Worm (Caenorhabditis elegans) whole organism, late embryonic: ENCODE data around the gene Y43F8C.6.

ENCODE experiments used
- C08G9.2 ChIP-seq: sonication (generic microtip); optimal IDR thresholded peaks from 2 replicates; lab custom pipeline; 2016; ENCODE audit warnings: mild to moderate bottlenecking, missing genetic modification characterization, moderate library complexity, missing compliant biosample characterization
- C38D4.7 ChIP-seq: fragments of 200-800 bp; sonication (Bioruptor generic); optimal IDR thresholded peaks from 2 replicates; lab custom pipeline; 2018; ENCODE audit warnings: mild to moderate bottlenecking, missing genetic modification characterization, moderate library complexity, missing compliant biosample characterization
- K09A11.1 ChIP-seq: sonication (generic microtip); optimal IDR thresholded peaks from 2 replicates; lab custom pipeline; 2017; ENCODE audit warnings: antibody characterized with exemption, mild to moderate bottlenecking, missing genetic modification characterization, missing compliant biosample characterization; ENCODE audit not compliant: insufficient read depth
- T23F11.4 ChIP-seq: fragments of 200-800 bp; sonication (Bioruptor generic); optimal IDR thresholded peaks from 2 replicates; lab custom pipeline; 2018; ENCODE audit warnings: mild to moderate bottlenecking, missing genetic modification characterization, missing compliant biosample characterization
- Y22D7AL.16 ChIP-seq: sonication (generic microtip); optimal IDR thresholded peaks from 2 replicates; lab custom pipeline; 2016; ENCODE audit warnings: missing genetic modification characterization, missing compliant biosample characterization
- ama-1 ChIP-seq: fragments of 150-350 bp; optimal IDR thresholded peaks from 2 replicates; lab custom pipeline; 2014
- ceh-14 ChIP-seq: sonication (generic microtip); optimal IDR thresholded peaks from 2 replicates; lab custom pipeline; 2016; ENCODE audit warnings: missing genotype, missing genetic modification characterization, missing compliant biosample characterization
- ceh-2 ChIP-seq: sonication (generic microtip); optimal IDR thresholded peaks from 2 replicates; lab custom pipeline; 2016; ENCODE audit warnings: missing genotype, missing genetic modification characterization, missing compliant biosample characterization
- ceh-30 ChIP-seq: fragments of 150-350 bp; optimal IDR thresholded peaks from 2 replicates; lab custom pipeline; 2014; ENCODE audit warnings: missing biosample characterization, missing genetic modification characterization
- ceh-34 ChIP-seq: sonication (generic microtip); optimal IDR thresholded peaks from 2 replicates; lab custom pipeline; 2016; ENCODE audit warnings: mild to moderate bottlenecking, missing genetic modification characterization, missing compliant biosample characterization
- ceh-45 ChIP-seq: fragments of 200-800 bp; sonication (Bioruptor generic); IDR thresholded peaks from 2 replicates; pipeline ENCODE4 v1.3.6; 2022; ENCODE audit warnings: missing genetic modification reagents, missing genetic modification characterization, missing compliant biosample characterization
- dmd-4 ChIP-seq: sonication (generic microtip); optimal IDR thresholded peaks from 2 replicates; lab custom pipeline; 2016; ENCODE audit warnings: borderline replicate concordance, missing genetic modification characterization, missing compliant biosample characterization
- dve-1 ChIP-seq: sonication (generic microtip); optimal IDR thresholded peaks from 2 replicates; lab custom pipeline; 2017; ENCODE audit warnings: antibody characterized with exemption, mild to moderate bottlenecking, missing genetic modification characterization, missing compliant biosample characterization
- elt-2 ChIP-seq: sonication (generic microtip); optimal IDR thresholded peaks from 2 replicates; lab custom pipeline; 2016; ENCODE audit warnings: missing genetic modification reagents, missing genetic modification characterization, missing compliant biosample characterization
- gmeb-2 ChIP-seq: sonication (generic microtip); optimal IDR thresholded peaks from 2 replicates; lab custom pipeline; 2016; ENCODE audit warnings: missing genetic modification characterization, inconsistent platforms, missing compliant biosample characterization
- hlh-13 ChIP-seq: fragments of 200-800 bp; sonication (Bioruptor generic); optimal IDR thresholded peaks from 2 replicates; lab custom pipeline; 2018; ENCODE audit warnings: mild to moderate bottlenecking, missing genetic modification characterization, missing compliant biosample characterization
- hlh-15 ChIP-seq: sonication (generic microtip); optimal IDR thresholded peaks from 2 replicates; lab custom pipeline; 2016; ENCODE audit warnings: missing genetic modification characterization, missing compliant biosample characterization
- hlh-6 ChIP-seq: sonication (generic microtip); optimal IDR thresholded peaks from 2 replicates; lab custom pipeline; 2016; ENCODE audit warnings: missing genotype, missing genetic modification characterization, missing compliant biosample characterization
- hlh-8 ChIP-seq: sonication (generic microtip); optimal IDR thresholded peaks from 2 replicates; lab custom pipeline; 2016; ENCODE audit warnings: missing genotype, missing genetic modification characterization, missing compliant biosample characterization
- lim-6 ChIP-seq: sonication (generic microtip); optimal IDR thresholded peaks from 2 replicates; lab custom pipeline; 2016; ENCODE audit warnings: missing genetic modification characterization, missing compliant biosample characterization
- lin-11 ChIP-seq: fragments of 200-800 bp; sonication (Bioruptor generic); optimal IDR thresholded peaks from 2 replicates; lab custom pipeline; 2018; ENCODE audit warnings: mild to moderate bottlenecking, missing genetic modification characterization, missing compliant biosample characterization
- madf-2 ChIP-seq: sonication (generic microtip); optimal IDR thresholded peaks from 2 replicates; lab custom pipeline; 2017; ENCODE audit warnings: missing genetic modification characterization, missing compliant biosample characterization
- mec-3 ChIP-seq: sonication (generic microtip); optimal IDR thresholded peaks from 2 replicates; lab custom pipeline; 2016; ENCODE audit warnings: borderline replicate concordance, missing genetic modification characterization, missing compliant biosample characterization
- nfya-1 ChIP-seq: sonication (generic microtip); optimal IDR thresholded peaks from 2 replicates; lab custom pipeline; 2017; ENCODE audit warnings: missing genetic modification characterization, mild to moderate bottlenecking, missing compliant biosample characterization, antibody characterized with exemption, moderate library complexity
- nhr-232 ChIP-seq: sonication (generic microtip); optimal IDR thresholded peaks from 2 replicates; lab custom pipeline; 2016; ENCODE audit warnings: missing genetic modification characterization, missing compliant biosample characterization
- npax-4 ChIP-seq: sonication (generic microtip); optimal IDR thresholded peaks from 2 replicates; lab custom pipeline; 2016; ENCODE audit warnings: missing genetic modification characterization, missing compliant biosample characterization
- odd-2 ChIP-seq: sonication (generic microtip); optimal IDR thresholded peaks from 2 replicates; lab custom pipeline; 2017; ENCODE audit warnings: antibody characterized with exemption, mild to moderate bottlenecking, missing genetic modification characterization, missing compliant biosample characterization
- pax-1 ChIP-seq: fragments of 150-350 bp; optimal IDR thresholded peaks from 2 replicates; lab custom pipeline; 2014; ENCODE audit warnings: missing biosample characterization, missing genetic modification characterization
- pha-4 ChIP-seq: fragments of 150-350 bp; optimal IDR thresholded peaks from 2 replicates; lab custom pipeline; 2018; ENCODE audit warnings: missing biosample characterization, missing genetic modification reagents, missing genetic modification characterization
- ref-2 ChIP-seq: sonication (generic microtip); optimal IDR thresholded peaks from 2 replicates; lab custom pipeline; 2016; ENCODE audit warnings: missing genetic modification characterization, missing compliant biosample characterization
- sox-2 ChIP-seq: fragments of 200-800 bp; sonication (Bioruptor generic); IDR thresholded peaks from 2 replicates; pipeline ENCODE4 v1.3.6; 2022; ENCODE audit warnings: missing genetic modification reagents, missing genetic modification characterization, missing compliant biosample characterization
- sox-4 ChIP-seq: sonication (generic microtip); optimal IDR thresholded peaks from 2 replicates; lab custom pipeline; 2017; ENCODE audit warnings: mild to moderate bottlenecking, missing genetic modification characterization, inconsistent platforms, missing compliant biosample characterization
- tbx-2 ChIP-seq: sonication (generic microtip); optimal IDR thresholded peaks from 2 replicates; lab custom pipeline; 2016; ENCODE audit warnings: missing genetic modification characterization, missing compliant biosample characterization
- tbx-7 ChIP-seq: sonication (generic microtip); optimal IDR thresholded peaks from 2 replicates; lab custom pipeline; 2016; ENCODE audit warnings: missing genotype, missing genetic modification characterization, missing compliant biosample characterization
- ttx-3 ChIP-seq: sonication (generic microtip); optimal IDR thresholded peaks from 2 replicates; lab custom pipeline; 2016; ENCODE audit warnings: missing genetic modification reagents, missing genetic modification characterization, missing compliant biosample characterization
- unc-3 ChIP-seq, 2 experiments: fragments of 200-800 bp in 1 of 2; sonication (Bioruptor generic) in 1 of 2; sonication (generic microtip) in 1 of 2; conservative IDR thresholded peaks in 1 of 2; optimal IDR thresholded peaks in 1 of 2; 2 replicates each; pipeline versions ENCODE4 v1.3.6 to Lab custom; 2016 to 2022; ENCODE audit warnings: missing compliant biosample characterization in 2 of 2, missing genetic modification characterization in 2 of 2, missing genetic modification reagents in 1 of 2
- unc-55 ChIP-seq: sonication (generic microtip); optimal IDR thresholded peaks from 2 replicates; lab custom pipeline; 2017; ENCODE audit warnings: missing biosample characterization, missing genetic modification reagents, missing genetic modification characterization
- unc-86 ChIP-seq: sonication (generic microtip); optimal IDR thresholded peaks from 2 replicates; lab custom pipeline; 2016; ENCODE audit warnings: missing genetic modification characterization, missing compliant biosample characterization
- zip-5 ChIP-seq: sonication (generic microtip); optimal IDR thresholded peaks from 2 replicates; lab custom pipeline; 2016; ENCODE audit warnings: missing genetic modification characterization, missing compliant biosample characterization
- ztf-16 ChIP-seq: sonication (generic microtip); optimal IDR thresholded peaks from 2 replicates; lab custom pipeline; 2017; ENCODE audit warnings: missing genetic modification characterization, missing compliant biosample characterization

The Y43F8C.6 gene

DNA sequence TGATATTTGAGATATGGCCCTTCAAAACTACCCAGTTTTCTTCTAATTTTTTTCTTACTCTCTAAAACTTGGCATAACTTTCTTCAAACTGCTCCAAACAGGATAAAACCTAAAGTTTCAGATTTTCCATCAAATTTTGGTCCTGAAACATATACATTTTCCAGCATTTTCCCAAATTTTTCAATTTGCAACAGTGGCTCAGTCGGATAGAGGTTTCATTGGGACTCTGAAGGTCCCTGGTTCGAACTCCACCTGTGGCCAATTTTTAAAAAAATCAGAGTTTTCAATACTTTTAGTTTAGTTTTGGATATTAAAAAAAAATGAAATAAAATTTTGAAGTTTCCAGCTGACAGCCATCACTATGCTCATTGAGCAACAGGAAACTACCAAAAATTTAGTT lies 27.0 kb upstream of the Y43F8C.6 start:
- TF ChIP-seq npax-4 (tag; lab: Kevin White, UChicago) = no peak
- no peak for TF ChIP-seq nfya-1 (tag; lab: Kevin White, UChicago)
- no peak for TF ChIP-seq C38D4.7
- TF ChIP-seq unc-55 (GFP tag; lab: Kevin White, UChicago) = no peak
- no peak for TF ChIP-seq gmeb-2
- TF ChIP-seq dmd-4 (tag; lab: Kevin White, UChicago) = no peak
- TF ChIP-seq zip-5 (tag; lab: Kevin White, UChicago) = no peak

DNA sequence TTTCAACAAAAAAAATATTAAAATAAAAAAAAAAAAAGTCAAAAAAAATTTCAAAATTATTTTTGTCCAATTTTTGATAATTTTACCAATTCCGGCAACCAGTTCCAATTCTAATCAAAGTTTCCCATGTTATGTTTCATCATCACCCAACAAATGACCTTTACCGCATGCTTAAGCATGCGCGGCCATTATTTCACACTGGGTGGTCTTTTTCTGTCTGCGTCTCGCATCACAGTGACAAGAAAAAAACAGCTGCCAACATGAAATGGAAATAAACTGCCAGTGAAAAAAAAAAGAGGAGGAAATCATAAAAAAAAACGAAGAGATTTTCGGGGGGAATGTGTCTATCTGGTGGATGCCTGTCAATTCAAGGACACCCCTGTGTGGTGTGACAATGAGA lies 25.6 kb upstream of the Y43F8C.6 start:
- no peak for TF ChIP-seq hlh-6 (tag; lab: Kevin White, UChicago)
- TF ChIP-seq sox-4 (tag; lab: Kevin White, UChicago) = no peak
- TF ChIP-seq hlh-13 = no peak
- TF ChIP-seq ztf-16 (tag; lab: Kevin White, UChicago) = no peak

DNA sequence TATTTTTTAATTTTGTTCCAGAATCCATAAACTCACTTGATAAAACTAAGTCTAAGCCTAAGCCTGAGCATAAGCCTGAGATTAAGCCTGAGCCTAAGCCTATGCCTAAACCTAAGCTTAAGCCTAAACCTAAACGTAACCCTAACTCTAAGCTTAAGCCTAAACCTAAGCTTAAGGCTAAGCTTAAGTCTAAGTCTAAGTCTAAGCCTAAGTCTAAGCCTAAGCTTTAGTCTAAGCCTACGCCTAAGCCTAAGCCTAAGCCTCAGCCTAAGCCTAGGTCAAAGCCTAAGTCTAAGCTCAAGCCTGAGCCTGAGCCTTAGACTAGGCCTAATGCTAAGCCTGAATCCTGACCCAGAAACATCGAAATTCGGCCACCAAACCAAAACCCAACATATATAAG lies 23.9 kb upstream of the Y43F8C.6 start:
- TF ChIP-seq pax-1 (tag; lab: Kevin White, UChicago) = no peak
- TF ChIP-seq dve-1 (tag; lab: Kevin White, UChicago) = peak; percentile 71
- TF ChIP-seq unc-3 (GFP tag; conservative IDR thresholded peaks at IDR 0.05; lab: Robert Waterston, UW) = no peak
- no peak for TF ChIP-seq unc-3 (tag; optimal IDR thresholded peaks at IDR 0.05; lab: Kevin White, UChicago)
- TF ChIP-seq, all 69 proteins: peak for 1

DNA sequence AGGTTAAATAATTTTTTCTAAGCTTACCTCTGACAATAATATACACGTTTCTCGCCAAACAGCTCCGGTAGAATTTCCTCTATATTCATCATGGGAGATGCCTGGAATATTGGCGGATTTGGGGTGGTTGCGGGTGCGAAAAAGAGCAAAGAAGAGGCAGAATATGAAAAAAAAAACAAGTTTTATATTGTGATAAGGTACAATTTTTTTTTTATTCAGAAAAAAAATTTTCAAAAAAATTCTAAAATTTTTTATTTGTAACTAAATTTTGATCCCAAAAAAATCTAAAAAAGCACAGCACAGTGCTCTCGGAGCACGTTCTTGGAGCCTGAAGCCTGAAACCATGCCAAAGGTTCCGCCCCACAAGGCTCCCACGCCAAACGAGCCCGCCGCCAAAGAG lies 14.4 kb upstream of the Y43F8C.6 start, which contains the start of gene dmd-3:
Gene dmd-3, minus strand, starts transcription at position 101 of the 400 bp plus-strand sequence.
- TF ChIP-seq odd-2 (tag; lab: Kevin White, UChicago) = no peak
- no peak for TF ChIP-seq tbx-7
- TF ChIP-seq T23F11.4 = no peak
- no peak for TF ChIP-seq ttx-3 (tag; lab: Kevin White, UChicago)
- TF ChIP-seq ref-2 (tag; lab: Kevin White, UChicago) = no peak
- TF ChIP-seq ceh-34 = no peak
- no peak for TF ChIP-seq tbx-2 (tag; lab: Kevin White, UChicago)
- no peak for TF ChIP-seq hlh-15
- TF ChIP-seq ceh-2 = no peak
- no peak for TF ChIP-seq K09A11.1 (tag; lab: Kevin White, UChicago)
- no peak for TF ChIP-seq lim-6 (tag; lab: Kevin White, UChicago)
- TF ChIP-seq pha-4 (tag; lab: Kevin White, UChicago) = no peak
- no peak for TF ChIP-seq Y22D7AL.16
- no peak for TF ChIP-seq ceh-45 (GFP tag; lab: Robert Waterston, UW)
- TF ChIP-seq unc-3 (GFP tag; conservative IDR thresholded peaks at IDR 0.05; lab: Robert Waterston, UW) = no peak
- no peak for TF ChIP-seq unc-3 (tag; optimal IDR thresholded peaks at IDR 0.05; lab: Kevin White, UChicago)
- TF ChIP-seq hlh-8 = no peak
- no peak for TF ChIP-seq ztf-16 (tag; lab: Kevin White, UChicago)
- TF ChIP-seq lin-11 (tag; lab: Kevin White, UChicago) = no peak
- no peak for TF ChIP-seq ceh-14 (tag; lab: Kevin White, UChicago)

DNA sequence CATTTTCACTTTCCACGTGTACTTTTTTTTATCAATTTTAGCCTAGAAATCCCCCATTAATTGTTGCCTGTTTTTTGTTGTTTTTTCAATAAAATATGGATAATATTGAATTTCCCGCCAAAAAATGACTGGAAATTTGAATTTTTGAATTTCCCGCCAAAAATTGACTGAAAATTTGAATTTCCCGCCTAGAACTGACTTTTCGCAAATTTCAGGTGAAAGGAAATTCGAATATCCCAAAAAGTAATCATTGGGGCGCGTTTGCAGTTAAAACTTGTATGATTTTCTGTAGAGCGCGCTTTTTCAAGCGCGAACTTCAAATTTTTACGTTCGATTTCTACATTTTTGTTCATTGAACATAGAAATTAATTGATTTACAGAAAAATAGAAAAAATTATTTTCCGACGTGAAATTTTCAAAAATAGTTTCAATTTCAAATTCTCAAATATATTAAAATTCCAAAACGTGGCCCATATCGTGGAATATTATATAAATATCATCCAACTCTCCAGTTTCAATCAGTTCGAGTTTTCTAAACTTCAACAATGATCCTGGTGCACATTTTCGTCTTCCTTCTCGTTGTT lies 5.0 kb upstream of the Y43F8C.6 start, which contains the start of gene Y43F8C.9:
Gene Y43F8C.9, plus strand, starts transcription at position 534 of the 584 bp plus-strand sequence.
- no peak for TF ChIP-seq ceh-30 (tag; lab: Kevin White, UChicago)
- no peak for TF ChIP-seq hlh-15
- TF ChIP-seq ceh-14 (tag; lab: Kevin White, UChicago) = no peak
- no peak for TF ChIP-seq sox-2
- TF ChIP-seq unc-86 (tag; lab: Kevin White, UChicago) = no peak
- TF ChIP-seq lim-6 (tag; lab: Kevin White, UChicago) = no peak
- no peak for TF ChIP-seq ref-2 (tag; lab: Kevin White, UChicago)
- no peak for TF ChIP-seq madf-2 (tag; lab: Kevin White, UChicago)
- no peak for TF ChIP-seq nhr-232 (tag; lab: Kevin White, UChicago)
- no peak for TF ChIP-seq elt-2 (tag; lab: Kevin White, UChicago)
- TF ChIP-seq unc-3 (GFP tag; conservative IDR thresholded peaks at IDR 0.05; lab: Robert Waterston, UW) = no peak
- no peak for TF ChIP-seq unc-3 (tag; optimal IDR thresholded peaks at IDR 0.05; lab: Kevin White, UChicago)
- no peak for TF ChIP-seq C08G9.2
- no peak for TF ChIP-seq ama-1 (lab: Kevin White, UChicago)
- no peak for TF ChIP-seq mec-3 (tag; lab: Kevin White, UChicago)
- TF ChIP-seq nfya-1 (tag; lab: Kevin White, UChicago) = no peak
